Worm (Caenorhabditis elegans) whole organism, early embryonic: ENCODE measurements around the gene T24E12.13.

Experiments used
- F13C5.2 ChIP-seq: sonication (generic microtip); optimal IDR thresholded peaks from 2 replicates; lab custom pipeline; 2017; ENCODE audit warnings: mild to moderate bottlenecking, missing genetic modification characterization, inconsistent platforms, missing compliant biosample characterization
- aly-1 ChIP-seq: sonication (generic microtip); optimal IDR thresholded peaks from 2 replicates; lab custom pipeline; 2016; ENCODE audit warnings: missing genetic modification characterization, missing compliant biosample characterization
- ama-1 ChIP-seq: fragments of 150-350 bp; optimal IDR thresholded peaks from 2 replicates; lab custom pipeline; 2014
- ceh-13 ChIP-seq: fragments of 200-800 bp; sonication (Bioruptor generic); optimal IDR thresholded peaks from 2 replicates; lab custom pipeline; 2018; ENCODE audit warnings: mild to moderate bottlenecking, missing genetic modification characterization, missing compliant biosample characterization
- ceh-36 ChIP-seq: sonication (generic microtip); optimal IDR thresholded peaks from 2 replicates; lab custom pipeline; 2016; ENCODE audit warnings: missing genetic modification characterization, inconsistent platforms, missing compliant biosample characterization
- ets-7 ChIP-seq: sonication (generic microtip); optimal IDR thresholded peaks from 2 replicates; lab custom pipeline; 2016; ENCODE audit warnings: missing genotype, missing genetic modification characterization, missing compliant biosample characterization
- flt-1 ChIP-seq: fragments of 200-800 bp; sonication (Bioruptor generic); IDR thresholded peaks from 2 replicates; pipeline ENCODE4 v1.3.6; 2022; ENCODE audit warnings: missing genetic modification characterization, missing compliant biosample characterization
- hmbx-1 ChIP-seq: sonication (generic microtip); optimal IDR thresholded peaks from 2 replicates; lab custom pipeline; 2016; ENCODE audit warnings: mild to moderate bottlenecking, missing genetic modification characterization, missing compliant biosample characterization
- hmg-4 ChIP-seq: fragments of 200-800 bp; sonication (Bioruptor generic); optimal IDR thresholded peaks from 2 replicates; lab custom pipeline; 2018; ENCODE audit warnings: mild to moderate bottlenecking, missing genetic modification characterization, missing compliant biosample characterization
- hnd-1 ChIP-seq: sonication (generic microtip); optimal IDR thresholded peaks from 2 replicates; lab custom pipeline; 2016; ENCODE audit warnings: missing genetic modification characterization, missing compliant biosample characterization
- pes-1 ChIP-seq: fragments of 200-800 bp; sonication (Bioruptor generic); IDR thresholded peaks from 2 replicates; pipeline ENCODE4 v1.3.6; 2022; ENCODE audit warnings: missing genetic modification reagents, missing genetic modification characterization, missing compliant biosample characterization
- tbx-11 ChIP-seq: fragments of 200-800 bp; sonication (Bioruptor generic); IDR thresholded peaks from 2 replicates; pipeline ENCODE4 v1.3.6; 2022; ENCODE audit warnings: missing genetic modification characterization, missing compliant biosample characterization
- tra-4 ChIP-seq: sonication (generic microtip); optimal IDR thresholded peaks from 2 replicates; lab custom pipeline; 2017; ENCODE audit warnings: missing genetic modification characterization, missing compliant biosample characterization

DNA sequence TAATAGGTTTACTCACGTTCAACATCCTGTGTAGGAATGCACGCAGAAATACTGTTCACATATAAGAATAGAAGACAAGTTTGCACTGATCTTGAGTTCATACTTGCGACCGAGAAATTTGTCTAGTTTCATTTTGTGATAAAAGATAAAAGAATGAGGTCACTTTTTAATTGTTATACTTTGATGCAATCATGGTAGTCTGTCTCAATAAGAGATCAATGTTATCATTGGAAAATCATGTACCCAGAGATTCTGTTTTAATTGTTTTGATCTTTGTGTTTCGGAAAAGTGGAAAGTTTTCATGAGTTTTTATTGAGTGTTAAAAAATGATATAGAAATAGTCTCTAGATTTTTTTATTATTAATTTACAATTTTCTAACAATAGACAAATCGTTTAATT lies 45.1 kb downstream of the T24E12.13 start, which contains the start of gene F54D10.9:
- TF ChIP-seq ama-1 (lab: Kevin White, UChicago) (no peak), F13C5.2 (no peak), ceh-36 (no peak), hnd-1 (no peak), hmg-4 (GFP tag; lab: Kevin White, UChicago) (no peak), flt-1 (GFP tag; lab: Robert Waterston, UW) (no peak), tra-4 (no peak), pes-1 (no peak), hmbx-1 (tag; lab: Kevin White, UChicago) (no peak), ets-7 (tag; lab: Kevin White, UChicago) (no peak), tbx-11 (no peak), ceh-13 (GFP tag; lab: Kevin White, UChicago) (no peak), aly-1 (tag; lab: Kevin White, UChicago) (no peak)
